Fruit fly (Drosophila melanogaster) ovary, adult (tissue): ENCODE results near the gene CG13376.

Source experiments
- CG17801 ChIP-seq: fragments of 200-800 bp; optimal IDR thresholded peaks from 2 replicates; lab custom pipeline; 2019; ENCODE audit warnings: missing biosample characterization, mild to moderate bottlenecking, missing genetic modification characterization, moderate library complexity; ENCODE audit not compliant: partially characterized antibody

CG13376 gene

DNA sequence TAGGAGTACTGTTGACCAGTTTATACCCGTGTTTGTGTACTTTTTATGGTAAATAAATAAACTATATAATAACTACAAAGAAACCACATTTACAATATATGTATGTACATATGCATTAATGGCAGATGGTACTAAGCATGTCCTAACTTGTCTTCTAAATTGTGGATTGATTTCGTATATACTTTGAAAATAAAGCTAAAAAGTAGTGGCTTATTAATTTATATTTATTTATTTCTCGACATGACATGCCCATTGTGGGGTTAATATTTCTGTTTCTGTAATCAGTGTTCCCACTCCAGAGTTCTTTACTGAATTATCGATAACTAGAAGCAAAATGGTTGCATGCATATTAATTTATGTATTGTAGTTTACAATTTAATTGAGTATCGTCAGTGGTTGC, 11.5 kb downstream of the CG13376 start, which contains the start of gene cin:
Gene cin, plus strand, starts transcription at position 306 of the 400 bp plus-strand sequence.
- TF ChIP-seq CG17801 (GFP tag; lab: Kevin White, UChicago) = peak; percentile 63

DNA sequence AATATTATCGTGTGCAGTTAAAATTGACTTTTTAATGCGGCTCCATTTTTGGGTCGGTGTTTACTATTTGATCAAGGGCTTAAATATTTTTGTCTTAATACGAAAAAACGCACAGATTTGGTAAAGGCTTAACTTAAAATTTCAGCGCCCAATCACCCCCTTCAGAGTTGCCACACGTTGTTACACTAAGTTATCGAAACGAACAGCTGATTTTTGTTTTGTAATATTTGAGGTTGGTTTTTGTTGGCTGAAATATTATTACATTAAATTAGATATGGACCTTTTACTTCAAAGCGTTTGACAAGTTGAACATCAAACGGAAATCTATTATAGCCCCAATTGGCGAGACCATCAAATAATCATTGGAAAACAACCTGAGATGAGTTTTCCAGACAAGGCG, 12.1 kb downstream of the CG13376 start, which contains the start of gene CG42376:
Gene CG42376, plus strand, starts transcription at position 187 of the 400 bp plus-strand sequence.
- no peak for TF ChIP-seq CG17801 (GFP tag; lab: Kevin White, UChicago)

DNA sequence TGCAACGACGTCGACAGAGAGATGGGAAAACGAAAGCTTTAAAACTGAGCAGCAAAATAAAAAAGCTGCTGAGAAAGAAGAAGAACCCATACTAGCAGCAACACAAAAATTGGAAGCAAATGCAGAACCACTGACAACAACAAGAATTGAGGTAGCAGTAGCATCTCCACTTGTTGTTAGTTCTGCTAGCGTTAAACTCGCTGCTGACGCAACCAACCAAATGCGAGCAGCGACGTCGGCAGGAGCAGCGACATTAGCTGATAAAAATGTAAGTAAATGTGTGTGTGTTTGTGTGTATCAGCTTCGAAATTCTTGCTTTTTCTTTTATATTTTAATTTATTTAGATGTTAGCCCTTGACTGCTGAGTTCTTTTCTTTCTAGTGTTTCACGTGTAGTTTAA, 19.5 kb downstream of the CG13376 start:
- TF ChIP-seq CG17801 (GFP tag; lab: Kevin White, UChicago) = no peak

DNA sequence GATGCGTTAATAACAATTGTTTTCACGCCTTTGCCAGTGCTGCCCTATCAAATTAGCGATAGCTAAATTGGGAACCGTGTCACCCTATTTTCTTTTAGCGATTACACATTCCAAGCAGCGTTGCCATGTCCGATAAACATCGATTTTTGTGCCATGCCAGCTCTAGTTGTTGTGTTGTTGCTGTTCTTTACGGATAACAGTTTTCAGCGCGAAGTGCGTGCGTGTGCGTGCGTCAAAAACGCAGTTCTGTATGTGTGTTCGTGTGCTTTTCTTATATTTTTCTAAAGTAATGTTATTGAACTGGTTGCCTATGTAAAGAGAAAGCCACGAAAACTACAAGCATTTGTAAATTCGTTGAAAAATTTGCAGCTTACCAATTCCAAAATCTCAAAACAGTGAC, 21.0 kb downstream of the CG13376 start, which contains the start of the genes CG3038 and G9a:
Gene CG3038, minus strand, starts transcription at position 55 of the 400 bp plus-strand sequence.
Gene G9a, plus strand, starts transcription at position 177 of the 400 bp plus-strand sequence.
- TF ChIP-seq CG17801 (GFP tag; lab: Kevin White, UChicago) = peak; percentile 52
